Fruit fly (Drosophila melanogaster) whole organism, embryonic: ENCODE data around the gene CG18258.

Experiments
- CG10431 ChIP-seq: fragments of 200-800 bp; sonication (Bioruptor generic); optimal IDR thresholded peaks from 3 replicates; lab custom pipeline; 2018; ENCODE audit warnings: missing biosample characterization, mild to moderate bottlenecking, missing genetic modification characterization
- CG12942 ChIP-seq: fragments of 200-800 bp; sonication (Bioruptor generic); optimal IDR thresholded peaks from 3 replicates; lab custom pipeline; 2016; ENCODE audit warnings: missing biosample characterization, missing genetic modification characterization
- CG15269 ChIP-seq: fragments of 200-800 bp; sonication (Bioruptor generic); optimal IDR thresholded peaks from 2 replicates; lab custom pipeline; 2018; ENCODE audit warnings: missing biosample characterization, mild to moderate bottlenecking, missing genetic modification characterization, moderate library complexity
- CG15696 ChIP-seq: fragments of 200-800 bp; sonication (Bioruptor generic); optimal IDR thresholded peaks from 2 replicates; lab custom pipeline; 2019; ENCODE audit warnings: missing biosample characterization, mild to moderate bottlenecking, missing genetic modification characterization, moderate library complexity
- CG1603 ChIP-seq: fragments of 200-800 bp; sonication (Bioruptor generic); optimal IDR thresholded peaks from 2 replicates; lab custom pipeline; 2019; ENCODE audit warnings: missing biosample characterization, mild to moderate bottlenecking, missing genetic modification characterization, moderate library complexity
- CG16863 ChIP-seq: fragments of 200-800 bp; sonication (Bioruptor generic); optimal IDR thresholded peaks from 3 replicates; lab custom pipeline; 2016; ENCODE audit warnings: missing biosample characterization, missing genetic modification characterization
- CG17385 ChIP-seq: fragments of 200-800 bp; sonication (Bioruptor generic); optimal IDR thresholded peaks from 3 replicates; lab custom pipeline; 2018; ENCODE audit warnings: missing biosample characterization, mild to moderate bottlenecking, missing genetic modification characterization
- CG18619 ChIP-seq: fragments of 200-800 bp; sonication (Bioruptor generic); optimal IDR thresholded peaks from 3 replicates; lab custom pipeline; 2017; ENCODE audit warnings: missing biosample characterization, mild to moderate bottlenecking, missing genetic modification characterization
- CG31365 ChIP-seq: fragments of 200-800 bp; sonication (Bioruptor generic); optimal IDR thresholded peaks from 2 replicates; lab custom pipeline; 2018; ENCODE audit warnings: missing biosample characterization, mild to moderate bottlenecking, missing genetic modification characterization
- CG3281 ChIP-seq: fragments of 200-800 bp; sonication (Bioruptor generic); optimal IDR thresholded peaks from 3 replicates; lab custom pipeline; 2017; ENCODE audit warnings: missing biosample characterization, mild to moderate bottlenecking, missing genetic modification characterization
- CG6254 ChIP-seq: fragments of 200-800 bp; sonication (Bioruptor generic); optimal IDR thresholded peaks from 3 replicates; lab custom pipeline; 2017; ENCODE audit warnings: mild to moderate bottlenecking, missing biosample characterization, missing genetic modification reagents, missing genetic modification characterization
- CG7271 ChIP-seq: fragments of 200-800 bp; sonication (Bioruptor generic); optimal IDR thresholded peaks from 2 replicates; lab custom pipeline; 2018; ENCODE audit warnings: missing biosample characterization, mild to moderate bottlenecking, missing genetic modification characterization, moderate library complexity
- CG7839 ChIP-seq: fragments of 200-800 bp; sonication (Bioruptor generic); optimal IDR thresholded peaks from 3 replicates; lab custom pipeline; 2018; ENCODE audit warnings: missing biosample characterization, mild to moderate bottlenecking, missing genetic modification characterization, moderate library complexity
- CG8359 ChIP-seq: fragments of 200-800 bp; sonication (Bioruptor generic); optimal IDR thresholded peaks from 2 replicates; lab custom pipeline; 2017; ENCODE audit warnings: missing biosample characterization, mild to moderate bottlenecking, missing genetic modification characterization, borderline replicate concordance
- CG8388 ChIP-seq: fragments of 200-800 bp; sonication (Bioruptor generic); optimal IDR thresholded peaks from 2 replicates; lab custom pipeline; 2019; ENCODE audit warnings: missing biosample characterization, mild to moderate bottlenecking, missing genetic modification characterization, moderate library complexity
- Dll ChIP-seq: fragments of 200-800 bp; sonication (Bioruptor generic); IDR thresholded peaks from 4 replicates; pipeline ENCODE4 v1.3.6; 2022; ENCODE audit warnings: missing biosample characterization, missing genetic modification characterization; ENCODE audit not compliant: partially characterized antibody
- GATAe ChIP-seq: fragments of 200-800 bp; sonication (Bioruptor generic); conservative IDR thresholded peaks from 2 replicates; pipeline ENCODE4 v1.3.6; 2022; ENCODE audit warnings: missing biosample characterization, missing genetic modification characterization
- Gsc ChIP-seq: fragments of 200-800 bp; sonication (Bioruptor generic); IDR thresholded peaks from 2 replicates; pipeline ENCODE4 v1.3.6; 2022; ENCODE audit warnings: missing biosample characterization, missing genetic modification characterization
- HmgD ChIP-seq: fragments of 200-800 bp; sonication (Bioruptor generic); optimal IDR thresholded peaks from 3 replicates; lab custom pipeline; 2016; ENCODE audit warnings: missing biosample characterization, missing genetic modification characterization
- HmgZ ChIP-seq: fragments of 200-800 bp; sonication (Bioruptor generic); optimal IDR thresholded peaks from 2 replicates; lab custom pipeline; 2018; ENCODE audit warnings: missing biosample characterization, mild to moderate bottlenecking, missing genetic modification characterization
- Hmx ChIP-seq: fragments of 200-800 bp; sonication (Bioruptor generic); optimal IDR thresholded peaks from 2 replicates; lab custom pipeline; 2016; ENCODE audit warnings: missing biosample characterization, missing genetic modification characterization
- MESR4 ChIP-seq: fragments of 200-800 bp; sonication (Bioruptor generic); optimal IDR thresholded peaks from 2 replicates; lab custom pipeline; 2018; ENCODE audit warnings: missing biosample characterization, mild to moderate bottlenecking, missing genetic modification characterization, moderate library complexity
- NC2α ChIP-seq: fragments of 200-800 bp; sonication (Bioruptor generic); optimal IDR thresholded peaks from 2 replicates; lab custom pipeline; 2016; ENCODE audit warnings: missing biosample characterization, missing genetic modification characterization
- Ptx1 ChIP-seq: fragments of 200-800 bp; sonication (Bioruptor generic); IDR thresholded peaks from 2 replicates; pipeline ENCODE4 v1.3.6; 2022; ENCODE audit warnings: missing biosample characterization, missing genetic modification characterization
- Xbp1 ChIP-seq: fragments of 200-800 bp; sonication (Bioruptor generic); optimal IDR thresholded peaks from 3 replicates; lab custom pipeline; 2016; ENCODE audit warnings: missing biosample characterization, mild to moderate bottlenecking, missing genetic modification characterization
- amos ChIP-seq: fragments of 200-800 bp; sonication (Bioruptor generic); IDR thresholded peaks from 2 replicates; pipeline ENCODE4 v1.3.6; 2022; ENCODE audit warnings: missing biosample characterization, missing genetic modification characterization; ENCODE audit not compliant: partially characterized antibody
- ap ChIP-seq: fragments of 200-800 bp; sonication (Bioruptor generic); IDR thresholded peaks from 2 replicates; pipeline ENCODE4 v1.3.6; 2022; ENCODE audit warnings: missing biosample characterization, missing genetic modification characterization
- ase ChIP-seq: fragments of 200-800 bp; sonication (Bioruptor generic); IDR thresholded peaks from 3 replicates; pipeline ENCODE4 v1.3.6; 2022; ENCODE audit warnings: missing biosample characterization, missing genetic modification characterization
- dmrt11E ChIP-seq: fragments of 200-800 bp; sonication (Bioruptor generic); optimal IDR thresholded peaks from 3 replicates; lab custom pipeline; 2018; ENCODE audit warnings: missing biosample characterization, mild to moderate bottlenecking, missing genetic modification characterization, moderate library complexity
- eve ChIP-seq, 2 experiments: fragments of >200 bp; optimal IDR thresholded peaks; 2 replicates each; lab custom pipeline; 2017; ENCODE audit warnings: missing biosample characterization in 2 of 2, missing genetic modification characterization in 2 of 2
- ewg ChIP-seq: fragments of 200-800 bp; sonication (Bioruptor generic); optimal IDR thresholded peaks from 3 replicates; lab custom pipeline; 2017; ENCODE audit warnings: mild to moderate bottlenecking, missing biosample characterization, missing genetic modification reagents, missing genetic modification characterization
- eyg ChIP-seq: fragments of 200-800 bp; sonication (Bioruptor generic); optimal IDR thresholded peaks from 3 replicates; lab custom pipeline; 2016; ENCODE audit warnings: missing biosample characterization, missing genetic modification characterization
- fru ChIP-seq: fragments of >200 bp; optimal IDR thresholded peaks from 2 replicates; lab custom pipeline; 2017
- fu2 ChIP-seq: fragments of 200-800 bp; sonication (Bioruptor generic); optimal IDR thresholded peaks from 2 replicates; lab custom pipeline; 2016; ENCODE audit warnings: missing biosample characterization, missing genetic modification characterization
- klu ChIP-seq: fragments of 200-800 bp; sonication (Bioruptor generic); IDR thresholded peaks from 2 replicates; pipeline ENCODE4 v1.3.6; 2022; ENCODE audit warnings: missing biosample characterization, missing genetic modification characterization
- nerfin-2 ChIP-seq: fragments of 200-800 bp; sonication (Bioruptor generic); IDR thresholded peaks from 2 replicates; pipeline ENCODE4 v1.3.6; 2022; ENCODE audit warnings: missing biosample characterization, missing genetic modification characterization; ENCODE audit not compliant: partially characterized antibody
- pita ChIP-seq: fragments of 200-800 bp; sonication (Bioruptor generic); optimal IDR thresholded peaks from 2 replicates; lab custom pipeline; 2017; ENCODE audit warnings: missing biosample characterization, mild to moderate bottlenecking, missing genetic modification characterization
- psq ChIP-seq: fragments of 200-800 bp; sonication (Bioruptor generic); optimal IDR thresholded peaks from 2 replicates; lab custom pipeline; 2017; ENCODE audit warnings: missing biosample characterization, missing genetic modification characterization
- rib ChIP-seq: fragments of 200-800 bp; sonication (Bioruptor generic); IDR thresholded peaks from 2 replicates; pipeline ENCODE4 v1.3.6; 2022; ENCODE audit warnings: missing biosample characterization, missing genetic modification characterization
- sc ChIP-seq, 3 experiments: fragments of >200 bp in 2 of 3; fragments of 200-800 bp in 1 of 3; sonication (Bioruptor generic) in 1 of 3; optimal IDR thresholded peaks; 2 replicates in 2 of 3; 3 replicates in 1 of 3; lab custom pipeline; 2017; ENCODE audit warnings: mild to moderate bottlenecking in 1 of 3, missing biosample characterization in 1 of 3, missing genetic modification characterization in 1 of 3, missing genetic modification reagents in 1 of 3
- scrt ChIP-seq: fragments of 200-800 bp; sonication (Bioruptor generic); optimal IDR thresholded peaks from 2 replicates; lab custom pipeline; 2018; ENCODE audit warnings: missing biosample characterization, mild to moderate bottlenecking, missing genetic modification characterization, moderate library complexity
- sd ChIP-seq: fragments of 200-800 bp; sonication (Bioruptor generic); optimal IDR thresholded peaks from 3 replicates; lab custom pipeline; 2018; ENCODE audit warnings: missing biosample characterization, mild to moderate bottlenecking, missing genetic modification characterization, moderate library complexity
- sim ChIP-seq: fragments of 200-800 bp; sonication (Bioruptor generic); IDR thresholded peaks from 2 replicates; pipeline ENCODE4 v1.3.6; 2022; ENCODE audit warnings: missing biosample characterization, missing genetic modification characterization
- sima ChIP-seq: fragments of 200-800 bp; sonication (Bioruptor generic); optimal IDR thresholded peaks from 2 replicates; lab custom pipeline; 2016; ENCODE audit warnings: missing biosample characterization, missing genetic modification characterization
- slp2 ChIP-seq: fragments of 200-800 bp; sonication (Bioruptor generic); optimal IDR thresholded peaks from 2 replicates; lab custom pipeline; 2016; ENCODE audit warnings: missing biosample characterization, missing genetic modification characterization
- sob ChIP-seq: fragments of 200-800 bp; sonication (Bioruptor generic); IDR thresholded peaks from 2 replicates; pipeline ENCODE4 v1.3.6; 2022; ENCODE audit warnings: missing biosample characterization, missing genetic modification characterization
- sqz ChIP-seq: fragments of 200-800 bp; sonication (Bioruptor generic); optimal IDR thresholded peaks from 3 replicates; lab custom pipeline; 2018; ENCODE audit warnings: missing biosample characterization, mild to moderate bottlenecking, missing genetic modification characterization
- ssp ChIP-seq: fragments of 200-800 bp; sonication (Bioruptor generic); IDR thresholded peaks from 2 replicates; pipeline ENCODE4 v1.3.6; 2022; ENCODE audit warnings: missing biosample characterization, missing genetic modification characterization
- tna ChIP-seq: fragments of 200-800 bp; sonication (Bioruptor generic); IDR thresholded peaks from 2 replicates; pipeline ENCODE4 v1.3.6; 2022; ENCODE audit warnings: missing biosample characterization, missing genetic modification characterization; ENCODE audit not compliant: partially characterized antibody
- ttk ChIP-seq: fragments of 200-800 bp; sonication (Bioruptor generic); IDR thresholded peaks from 2 replicates; pipeline ENCODE4 v2.1.2; 2022; ENCODE audit warnings: missing biosample characterization, missing genetic modification characterization

Gene CG18258

DNA sequence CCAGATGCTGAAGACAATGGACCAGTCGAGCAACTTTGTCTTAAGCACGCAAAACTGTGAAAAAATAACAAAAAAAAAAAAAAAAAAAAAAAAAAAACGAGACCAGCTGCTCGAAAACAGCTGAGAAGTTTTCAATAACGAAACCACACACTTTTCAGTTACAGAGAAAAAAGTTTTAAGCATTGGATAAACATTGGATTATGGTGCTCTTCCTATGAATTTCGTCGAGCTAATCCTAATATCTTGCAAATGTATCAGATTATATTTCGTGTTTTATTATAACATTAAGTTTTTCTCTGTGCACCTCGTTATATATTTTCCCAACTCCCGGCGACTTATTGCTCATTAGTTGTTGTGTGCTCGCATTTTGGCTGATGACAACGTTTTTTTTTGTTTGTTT is 35.6 kb upstream of the CG18258 start (continued):
- TF ChIP-seq CG10431 (GFP tag; lab: Kevin White, UChicago) (no peak), pita (GFP tag; lab: Kevin White, UChicago) (no peak), psq (GFP tag; lab: Kevin White, UChicago) (no peak), sqz (GFP tag; lab: Kevin White, UChicago) (peak; percentile 56), sc (optimal IDR thresholded peaks at IDR 0.05; lab: Kevin White, UChicago) (no peak), sc (GFP tag; optimal IDR thresholded peaks at IDR 0.05; lab: Kevin White, UChicago) (no peak), HmgD (GFP tag; lab: Kevin White, UChicago) (no peak), CG8359 (GFP tag; lab: Kevin White, UChicago) (no peak), GATAe (GFP tag; lab: Robert Waterston, UW) (no peak), ewg (GFP tag; lab: Kevin White, UChicago) (no peak), CG31365 (no peak), Gsc (no peak), eve (GFP tag; optimal IDR thresholded peaks at IDR 0.05; lab: Kevin White, UChicago) (peak in 1 of 2 experiments; percentile 47), dmrt11E (no peak), CG8388 (GFP tag; lab: Kevin White, UChicago) (peak; percentile 26), HmgZ (tag; lab: Kevin White, UChicago) (no peak), Dll (no peak), sima (GFP tag; lab: Kevin White, UChicago) (no peak), ase (GFP tag; lab: Robert Waterston, UW) (peak; percentile 72), CG6254 (peak; percentile 16), sob (GFP tag; lab: Robert Waterston, UW) (0 out of 2 replicates have a peak, but pooled peaks have one; percentile 56), CG15696 (tag; lab: Kevin White, UChicago) (no peak), CG7271 (tag; lab: Kevin White, UChicago) (no peak), CG16863 (GFP tag; lab: Kevin White, UChicago) (peak; percentile 25), amos (GFP tag; lab: Robert Waterston, UW) (no peak), CG15269 (tag; lab: Kevin White, UChicago) (peak; percentile 85), Ptx1 (GFP tag; lab: Robert Waterston, UW) (peak; percentile 75), ap (peak; percentile 31; the same call in 1 of the 2 replicates), fru (lab: Kevin White, UChicago) (no peak), CG3281 (GFP tag; lab: Kevin White, UChicago) (peak; percentile 27), klu (GFP tag; lab: Robert Waterston, UW) (peak; percentile 40; the same call in 1 of the 2 replicates), nerfin-2 (GFP tag; lab: Robert Waterston, UW) (no peak), ssp (no peak), eyg (GFP tag; lab: Kevin White, UChicago) (no peak), MESR4 (GFP tag; lab: Kevin White, UChicago) (no peak), slp2 (GFP tag; lab: Kevin White, UChicago) (peak; percentile 46), CG17385 (peak; percentile 30), Hmx (GFP tag; lab: Kevin White, UChicago) (no peak), CG18619 (GFP tag; lab: Kevin White, UChicago) (no peak), NC2α (no peak), CG1603 (tag; lab: Kevin White, UChicago) (peak; percentile 30), sim (no peak), CG12942 (GFP tag; lab: Kevin White, UChicago) (peak; percentile 5), scrt (GFP tag; lab: Kevin White, UChicago) (peak; percentile 32), rib (no peak), tna (GFP tag; lab: Robert Waterston, UW) (no peak), ttk (peak; percentile 48), sd (tag; lab: Kevin White, UChicago) (peak; percentile 25), Xbp1 (GFP tag; lab: Kevin White, UChicago) (peak; percentile 54), CG7839 (tag; lab: Kevin White, UChicago) (peak; percentile 62), fu2 (GFP tag; lab: Kevin White, UChicago) (peak; percentile 2)
